Worm (Caenorhabditis elegans) whole organism, L1 larva: ENCODE results near the gene dot-1.2.

Source experiments
- aha-1 ChIP-seq: fragments of 150-350 bp; optimal IDR thresholded peaks from 2 replicates; lab custom pipeline; 2014; ENCODE audit warnings: missing biosample characterization, missing genetic modification characterization
- blmp-1 ChIP-seq: fragments of 150-350 bp; optimal IDR thresholded peaks from 2 replicates; lab custom pipeline; 2014; ENCODE audit warnings: missing biosample characterization, missing genetic modification characterization
- ceh-82 ChIP-seq, 3 experiments: fragments of 150-350 bp in 1 of 3; sonication (generic microtip) in 2 of 3; optimal IDR thresholded peaks; 2 replicates each; lab custom pipeline; 2014 to 2017; ENCODE audit warnings: missing biosample characterization in 3 of 3, missing genetic modification characterization in 3 of 3
- ceh-90 ChIP-seq: sonication (generic microtip); optimal IDR thresholded peaks from 2 replicates; lab custom pipeline; 2016; ENCODE audit warnings: missing genetic modification characterization, missing compliant biosample characterization
- dpl-1 ChIP-seq, 3 experiments: fragments of 150-350 bp in 2 of 3; sonication (generic microtip) in 1 of 3; optimal IDR thresholded peaks; 2 replicates each; lab custom pipeline; 2014 to 2017; ENCODE audit warnings: missing biosample characterization in 3 of 3, missing genetic modification characterization in 3 of 3, missing genetic modification reagents in 3 of 3
- dsc-1 ChIP-seq: sonication (generic microtip); optimal IDR thresholded peaks from 2 replicates; lab custom pipeline; 2016; ENCODE audit warnings: mild to moderate bottlenecking, missing genetic modification characterization, missing compliant biosample characterization
- efl-1 ChIP-seq, 4 experiments: fragments of 150-350 bp; optimal IDR thresholded peaks in 3 of 4; peaks in 1 of 4; 1 replicate in 1 of 4; 2 replicates in 3 of 4; lab custom pipeline; 2014; ENCODE audit warnings: missing biosample characterization in 2 of 4, missing genetic modification characterization in 2 of 4, missing genetic modification reagents in 2 of 4
- efl-3 ChIP-seq: fragments of 200-800 bp; sonication (Bioruptor generic); optimal IDR thresholded peaks from 2 replicates; lab custom pipeline; 2018; ENCODE audit warnings: mild to moderate bottlenecking, missing genetic modification characterization, missing compliant biosample characterization
- egl-27 ChIP-seq, 2 experiments: fragments of 150-350 bp in 1 of 2; sonication (generic microtip); optimal IDR thresholded peaks; 3 replicates each; lab custom pipeline; 2017 to 2018; ENCODE audit warnings: missing biosample characterization in 2 of 2, missing genetic modification characterization in 2 of 2, missing genetic modification reagents in 2 of 2
- elt-3 ChIP-seq, 6 experiments: fragments of 150-350 bp in 1 of 6; sonication (generic microtip); optimal IDR thresholded peaks; 2 replicates each; lab custom pipeline; 2017 to 2018; ENCODE audit warnings: missing biosample characterization in 6 of 6, missing genetic modification characterization in 6 of 6, inconsistent platforms in 1 of 6
- fkh-10 ChIP-seq: sonication (generic microtip); optimal IDR thresholded peaks from 2 replicates; lab custom pipeline; 2017; ENCODE audit warnings: missing biosample characterization, missing genetic modification reagents, missing genetic modification characterization
- fkh-4 ChIP-seq: sonication (generic microtip); optimal IDR thresholded peaks from 2 replicates; lab custom pipeline; 2016; ENCODE audit warnings: missing compliant biosample characterization, missing genetic modification characterization, borderline replicate concordance
- fkh-8 ChIP-seq: sonication (generic microtip); optimal IDR thresholded peaks from 2 replicates; lab custom pipeline; 2016; ENCODE audit warnings: mild to moderate bottlenecking, missing genetic modification characterization, missing compliant biosample characterization
- hlh-17 ChIP-seq: fragments of 200-800 bp; sonication (Bioruptor generic); optimal IDR thresholded peaks from 2 replicates; lab custom pipeline; 2018; ENCODE audit warnings: missing genetic modification characterization, mild to moderate bottlenecking, missing compliant biosample characterization, moderate library complexity, borderline replicate concordance
- isw-1 ChIP-seq: fragments of 200-800 bp; sonication (Bioruptor generic); IDR thresholded peaks from 2 replicates; pipeline ENCODE4 v1.3.6; 2022; ENCODE audit warnings: missing genetic modification characterization, missing compliant biosample characterization
- lin-13 ChIP-seq: fragments of 150-350 bp; optimal IDR thresholded peaks from 2 replicates; lab custom pipeline; 2014; ENCODE audit warnings: missing biosample characterization, missing genetic modification reagents, missing genetic modification characterization
- lir-3 ChIP-seq: sonication (generic microtip); optimal IDR thresholded peaks from 2 replicates; lab custom pipeline; 2016; ENCODE audit warnings: mild to moderate bottlenecking, missing genetic modification characterization, moderate library complexity, missing compliant biosample characterization; ENCODE audit not compliant: poor library complexity
- nhr-11 ChIP-seq: fragments of 150-350 bp; optimal IDR thresholded peaks from 2 replicates; lab custom pipeline; 2014; ENCODE audit warnings: missing biosample characterization, missing genetic modification characterization
- nhr-12 ChIP-seq: sonication (generic microtip); optimal IDR thresholded peaks from 2 replicates; lab custom pipeline; 2017; ENCODE audit warnings: missing biosample characterization, missing genetic modification characterization
- nhr-19 ChIP-seq: fragments of 200-800 bp; sonication (Bioruptor generic); conservative IDR thresholded peaks from 2 replicates; pipeline ENCODE4 v1.3.6; 2022; ENCODE audit warnings: missing genetic modification characterization, missing compliant biosample characterization
- nhr-20 ChIP-seq: sonication (generic microtip); optimal IDR thresholded peaks from 2 replicates; lab custom pipeline; 2016; ENCODE audit warnings: mild to moderate bottlenecking, missing genetic modification characterization, missing compliant biosample characterization
- nhr-237 ChIP-seq: fragments of 150-350 bp; optimal IDR thresholded peaks from 2 replicates; lab custom pipeline; 2014; ENCODE audit warnings: missing biosample characterization, missing genetic modification characterization
- nhr-28 ChIP-seq: fragments of 150-350 bp; optimal IDR thresholded peaks from 2 replicates; lab custom pipeline; 2014; ENCODE audit warnings: missing biosample characterization, missing genetic modification characterization
- nhr-47 ChIP-seq: sonication (generic microtip); optimal IDR thresholded peaks from 2 replicates; lab custom pipeline; 2016; ENCODE audit warnings: mild to moderate bottlenecking, missing genetic modification characterization, moderate library complexity, missing compliant biosample characterization
- nhr-76 ChIP-seq: sonication (generic microtip); optimal IDR thresholded peaks from 2 replicates; lab custom pipeline; 2017; ENCODE audit warnings: missing biosample characterization, missing genetic modification characterization
- nhr-77 ChIP-seq: fragments of 150-350 bp; optimal IDR thresholded peaks from 2 replicates; lab custom pipeline; 2014; ENCODE audit warnings: missing biosample characterization, missing genetic modification characterization
- nhr-85 ChIP-seq: sonication (generic microtip); peaks from one replicate; lab custom pipeline; 2016; ENCODE audit warnings: missing genetic modification characterization, inconsistent platforms, missing compliant biosample characterization
- nhr-90 ChIP-seq: sonication (generic microtip); optimal IDR thresholded peaks from 2 replicates; lab custom pipeline; 2016; ENCODE audit warnings: mild to moderate bottlenecking, missing genetic modification characterization, missing compliant biosample characterization; ENCODE audit not compliant: poor library complexity
- pax-3 ChIP-seq: fragments of 200-800 bp; sonication (Bioruptor generic); optimal IDR thresholded peaks from 2 replicates; lab custom pipeline; 2018; ENCODE audit warnings: mild to moderate bottlenecking, missing genetic modification characterization, moderate library complexity, missing compliant biosample characterization
- pqm-1 ChIP-seq: sonication (generic microtip); optimal IDR thresholded peaks from 3 replicates; lab custom pipeline; 2017; ENCODE audit warnings: missing biosample characterization, missing genetic modification characterization
- rnt-1 ChIP-seq: sonication (generic microtip); optimal IDR thresholded peaks from 2 replicates; lab custom pipeline; 2016; ENCODE audit warnings: mild to moderate bottlenecking, missing genetic modification characterization, moderate library complexity, missing compliant biosample characterization
- skn-1 ChIP-seq: fragments of 150-350 bp; optimal IDR thresholded peaks from 2 replicates; lab custom pipeline; 2014; ENCODE audit warnings: missing biosample characterization, missing genetic modification characterization
- sox-4 ChIP-seq: sonication (generic microtip); optimal IDR thresholded peaks from 2 replicates; lab custom pipeline; 2016; ENCODE audit warnings: missing genetic modification characterization, missing compliant biosample characterization
- sup-37 ChIP-seq: fragments of 200-800 bp; sonication (Bioruptor generic); optimal IDR thresholded peaks from 2 replicates; lab custom pipeline; 2018; ENCODE audit warnings: mild to moderate bottlenecking, missing genetic modification characterization, missing compliant biosample characterization
- tbx-2 ChIP-seq: sonication (generic microtip); optimal IDR thresholded peaks from 2 replicates; lab custom pipeline; 2016; ENCODE audit warnings: missing genetic modification characterization, missing compliant biosample characterization
- tlp-1 ChIP-seq: fragments of 150-350 bp; optimal IDR thresholded peaks from 2 replicates; lab custom pipeline; 2014; ENCODE audit warnings: missing biosample characterization, missing genetic modification characterization
- unc-130 ChIP-seq: fragments of 150-350 bp; optimal IDR thresholded peaks from 2 replicates; lab custom pipeline; 2017; ENCODE audit warnings: missing biosample characterization, missing genetic modification characterization, inconsistent platforms
- unc-30 ChIP-seq: sonication (generic microtip); optimal IDR thresholded peaks from 2 replicates; lab custom pipeline; 2017; ENCODE audit warnings: missing biosample characterization, missing genetic modification characterization
- unc-62 ChIP-seq: fragments of 150-350 bp; optimal IDR thresholded peaks from 2 replicates; lab custom pipeline; 2014; ENCODE audit warnings: missing biosample characterization, missing genetic modification reagents, missing genetic modification characterization
- unc-86 ChIP-seq: sonication (generic microtip); optimal IDR thresholded peaks from 2 replicates; lab custom pipeline; 2016; ENCODE audit warnings: missing genetic modification characterization, missing compliant biosample characterization
- unc-98 ChIP-seq: fragments of 200-800 bp; sonication (Bioruptor generic); IDR thresholded peaks from 2 replicates; pipeline ENCODE4 v1.3.6; 2022; ENCODE audit warnings: missing genetic modification characterization, missing compliant biosample characterization
- vab-15 ChIP-seq: sonication (generic microtip); optimal IDR thresholded peaks from 2 replicates; lab custom pipeline; 2017; ENCODE audit warnings: missing genotype, mild to moderate bottlenecking, missing genetic modification characterization, missing compliant biosample characterization
- zag-1 ChIP-seq: fragments of 150-350 bp; optimal IDR thresholded peaks from 2 replicates; lab custom pipeline; 2014; ENCODE audit warnings: missing biosample characterization, missing genetic modification characterization
- zip-4 ChIP-seq: fragments of 200-800 bp; sonication (Bioruptor generic); optimal IDR thresholded peaks from 2 replicates; lab custom pipeline; 2018; ENCODE audit warnings: mild to moderate bottlenecking, missing genetic modification characterization, moderate library complexity, missing compliant biosample characterization
- ztf-11 ChIP-seq, 2 experiments: sonication (generic microtip); optimal IDR thresholded peaks; 2 replicates each; lab custom pipeline; 2016 to 2017; ENCODE audit warnings: missing genetic modification characterization in 2 of 2, missing biosample characterization in 1 of 2, missing compliant biosample characterization in 1 of 2

dot-1.2 gene

ce11 chrX:11865083-11865482, 4.1 kb downstream of the dot-1.2 start, which contains the start of gene F54F7.6:
Gene F54F7.6 (plus strand): TSS chrX:11865383.
- TF ChIP-seq lin-13 = no peak
- no peak for TF ChIP-seq nhr-28 (tag; lab: Kevin White, UChicago)
- TF ChIP-seq ztf-11 (tag; optimal IDR thresholded peaks at IDR 0.05; lab: Kevin White, UChicago) = no peak
- no peak for TF ChIP-seq tbx-2 (tag; lab: Kevin White, UChicago)
- TF ChIP-seq skn-1 (tag; lab: Kevin White, UChicago) = no peak
- TF ChIP-seq pax-3 (tag; lab: Kevin White, UChicago) = no peak
- no peak for TF ChIP-seq vab-15
- TF ChIP-seq zip-4 (GFP tag; lab: Kevin White, UChicago) = no peak
- no peak for TF ChIP-seq dsc-1
- no peak for TF ChIP-seq nhr-77 (tag; lab: Kevin White, UChicago)
- no peak for TF ChIP-seq dpl-1 (GFP tag; optimal IDR thresholded peaks at IDR 0.05; lab: Kevin White, UChicago)
- TF ChIP-seq unc-98 (GFP tag; lab: Robert Waterston, UW) = no peak
- TF ChIP-seq unc-30 = no peak

- no peak for TF ChIP-seq nhr-47 (tag; lab: Kevin White, UChicago)
- TF ChIP-seq nhr-12 (tag; lab: Kevin White, UChicago) = no peak
- no peak for TF ChIP-seq tbx-2 (tag; lab: Kevin White, UChicago)
- no peak for TF ChIP-seq tlp-1
- TF ChIP-seq blmp-1 (tag; lab: Kevin White, UChicago) = no peak
- no peak for TF ChIP-seq nhr-20 (tag; lab: Kevin White, UChicago)
- no peak for TF ChIP-seq hlh-17 (GFP tag; lab: Kevin White, UChicago)
- TF ChIP-seq nhr-85 (tag; lab: Kevin White, UChicago) = no peak
- TF ChIP-seq unc-86 = no peak
- no peak for TF ChIP-seq nhr-28 (tag; lab: Kevin White, UChicago)
- no peak for TF ChIP-seq lir-3 (tag; lab: Kevin White, UChicago)
- no peak for TF ChIP-seq pax-3 (tag; lab: Kevin White, UChicago)
- TF ChIP-seq nhr-19 (GFP tag; lab: Robert Waterston, UW) = no peak
- TF ChIP-seq nhr-90 (tag; lab: Kevin White, UChicago) = no peak
- TF ChIP-seq, all 84 proteins: peak for 0
Measured at ce11 chrX:11863307-11863706, 5.9 kb downstream of the dot-1.2 start, which contains the start of gene F54F7.10. Gene F54F7.10 (plus strand): TSS chrX:11863607.

ce11 chrX:11857178-11857577, 12.0 kb downstream of the dot-1.2 start, which contains the start of gene mes-1:
Gene mes-1 (plus strand): TSS chrX:11857478.
- no peak for TF ChIP-seq efl-1 (optimal IDR thresholded peaks at IDR 0.05; lab: Kevin White, UChicago)
- no peak for TF ChIP-seq efl-1 (GFP tag; optimal IDR thresholded peaks at IDR 0.05 in 1 of 2; lab: Kevin White, UChicago)
- TF ChIP-seq nhr-76 (tag; lab: Kevin White, UChicago) = no peak
- no peak for TF ChIP-seq sox-4 (tag; lab: Kevin White, UChicago)
- no peak for TF ChIP-seq aha-1 (tag; lab: Kevin White, UChicago)
- no peak for TF ChIP-seq fkh-4 (tag; lab: Kevin White, UChicago)
- no peak for TF ChIP-seq rnt-1 (tag; lab: Kevin White, UChicago)
- no peak for TF ChIP-seq unc-130 (tag; lab: Kevin White, UChicago)
- TF ChIP-seq efl-3 (GFP tag; lab: Kevin White, UChicago) = no peak
- TF ChIP-seq pqm-1 (tag; lab: Kevin White, UChicago) = no peak
- no peak for TF ChIP-seq elt-3 (tag; optimal IDR thresholded peaks at IDR 0.05; lab: Kevin White, UChicago)
- no peak for TF ChIP-seq nhr-237 (tag; lab: Kevin White, UChicago)
- no peak for TF ChIP-seq lin-13

- TF ChIP-seq dsc-1 = no peak
- TF ChIP-seq ztf-11 (tag; optimal IDR thresholded peaks at IDR 0.05; lab: Kevin White, UChicago) = no peak
- TF ChIP-seq efl-1 (optimal IDR thresholded peaks at IDR 0.05; lab: Kevin White, UChicago) = no peak
- TF ChIP-seq efl-1 (GFP tag; optimal IDR thresholded peaks at IDR 0.05 in 1 of 2; lab: Kevin White, UChicago) = no peak
- no peak for TF ChIP-seq fkh-8 (tag; lab: Kevin White, UChicago)
- no peak for TF ChIP-seq isw-1 (GFP tag; lab: Robert Waterston, UW)
- TF ChIP-seq lir-3 (tag; lab: Kevin White, UChicago) = no peak
- TF ChIP-seq sup-37 (GFP tag; lab: Kevin White, UChicago) = no peak
- TF ChIP-seq pqm-1 (tag; lab: Kevin White, UChicago) = no peak
- no peak for TF ChIP-seq unc-86
- TF ChIP-seq vab-15 = no peak
- no peak for TF ChIP-seq unc-62 (GFP tag; lab: Kevin White, UChicago)
- no peak for TF ChIP-seq ceh-82 (tag; optimal IDR thresholded peaks at IDR 0.05; lab: Kevin White, UChicago)
- no peak for TF ChIP-seq nhr-28 (tag; lab: Kevin White, UChicago)
- TF ChIP-seq ceh-90 (tag; lab: Kevin White, UChicago) = no peak
- no peak for TF ChIP-seq nhr-11 (tag; lab: Kevin White, UChicago)
- TF ChIP-seq zag-1 (tag; lab: Kevin White, UChicago) = no peak
- TF ChIP-seq egl-27 (tag; optimal IDR thresholded peaks at IDR 0.05; lab: Kevin White, UChicago) = no peak
- no peak for TF ChIP-seq fkh-10
- TF ChIP-seq nhr-90 (tag; lab: Kevin White, UChicago) = no peak
Measured at ce11 chrX:11856214-11856613, 12.9 kb downstream of the dot-1.2 start.
